Fruit fly (Drosophila melanogaster): ENCODE results near the gene Rtnl1.

Gene Rtnl1

DNA sequence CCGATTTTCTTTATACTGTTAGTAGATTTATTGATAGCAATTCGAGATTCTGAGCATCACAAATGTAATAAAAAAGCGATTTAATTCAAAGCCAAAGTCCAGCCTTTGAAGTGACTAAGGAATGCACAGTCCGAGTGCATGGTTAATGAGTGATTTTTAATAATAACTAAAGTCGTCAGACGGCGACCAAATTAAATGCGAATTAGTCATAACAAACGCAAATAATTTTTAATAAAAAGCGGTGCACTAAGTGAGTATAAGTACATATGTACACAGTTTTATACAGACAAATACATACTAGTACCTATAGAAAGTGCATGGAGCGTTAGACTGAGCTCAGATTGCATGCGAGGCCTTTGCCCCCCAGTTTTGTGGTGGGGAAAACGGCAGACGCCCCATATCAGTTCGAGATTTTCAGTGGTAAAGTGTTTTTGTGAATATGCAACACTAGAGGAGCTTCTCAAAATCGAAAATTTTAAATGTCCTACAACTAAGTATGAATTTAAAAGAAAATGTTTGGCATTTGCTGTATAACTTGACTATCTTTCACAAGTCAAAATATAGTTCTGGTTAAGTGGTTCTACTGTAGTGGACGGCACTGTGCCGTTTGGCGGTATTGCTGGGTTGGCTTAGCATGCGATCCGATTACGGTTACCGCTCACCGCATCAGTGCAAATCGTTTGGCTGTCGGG is 6.7 kb downstream of the Rtnl1 start (continued):
- peak; percentile 2 for TF ChIP-seq topi (GFP tag; optimal IDR thresholded peaks at IDR 0.05)
- peak; percentile 13 for TF ChIP-seq Ets96B (tag; optimal IDR thresholded peaks at IDR 0.05)
- TF ChIP-seq Smox (GFP tag; optimal IDR thresholded peaks at IDR 0.05), result no peak
- no peak for TF ChIP-seq CG11762 (GFP tag; optimal IDR thresholded peaks at IDR 0.05; ENCODE audit: insufficient read depth)
- TF ChIP-seq CG6163 (GFP tag; IDR thresholded peaks at IDR 0.05), result peak; percentile 82
- TF ChIP-seq CG15336 (GFP tag; IDR thresholded peaks at IDR 0.05), result peak; percentile 82
- TF ChIP-seq Hr38 (GFP tag; optimal IDR thresholded peaks at IDR 0.05), result no peak
- TF ChIP-seq dac (GFP tag; optimal IDR thresholded peaks at IDR 0.05), result peak; percentile 45
- peak; percentile 47 for TF ChIP-seq pdm3 (GFP tag; optimal IDR thresholded peaks at IDR 0.05)
- TF ChIP-seq net (GFP tag; optimal IDR thresholded peaks at IDR 0.05), result peak; percentile 37
- TF ChIP-seq lz (GFP tag; optimal IDR thresholded peaks at IDR 0.05), result peak; percentile 42
- TF ChIP-seq Eip75B (GFP tag; optimal IDR thresholded peaks at IDR 0.05), result no peak
- TF ChIP-seq CG6792 (GFP tag; optimal IDR thresholded peaks at IDR 0.05), result peak; percentile 9
- no peak for TF ChIP-seq Ets21C (GFP tag; optimal IDR thresholded peaks at IDR 0.05)
- TF ChIP-seq salr (GFP tag; optimal IDR thresholded peaks at IDR 0.05), result no peak
- TF ChIP-seq CG10669 (GFP tag; optimal IDR thresholded peaks at IDR 0.05), result no peak
- TF ChIP-seq CG3032 (tag; optimal IDR thresholded peaks at IDR 0.05), result no peak
- TF ChIP-seq Lpt (GFP tag; optimal IDR thresholded peaks at IDR 0.05), result peak; percentile 43
- TF ChIP-seq CG8632 (GFP tag; optimal IDR thresholded peaks at IDR 0.05), result no peak
- TF ChIP-seq OdsH (GFP tag; optimal IDR thresholded peaks at IDR 0.05), result peak; percentile 54
- TF ChIP-seq Eip93F (GFP tag; optimal IDR thresholded peaks at IDR 0.05), result no peak
- peak; percentile 10 for TF ChIP-seq cyc (GFP tag; optimal IDR thresholded peaks at IDR 0.05)
- TF ChIP-seq Blimp-1 (GFP tag; optimal IDR thresholded peaks at IDR 0.05), result no peak
- TF ChIP-seq CG11902 (GFP tag; optimal IDR thresholded peaks at IDR 0.05), result no peak
- TF ChIP-seq Sox15 (GFP tag; optimal IDR thresholded peaks at IDR 0.05), result no peak
- TF ChIP-seq eg (GFP tag; IDR thresholded peaks at IDR 0.05), result peak; percentile 83
- TF ChIP-seq CG8319 (GFP tag; optimal IDR thresholded peaks at IDR 0.05), result no peak
- peak; percentile 37 for TF ChIP-seq achi (GFP tag; optimal IDR thresholded peaks at IDR 0.05)
- TF ChIP-seq Gug (GFP tag; IDR thresholded peaks at IDR 0.05), result peak; percentile 27; the same call in 1 of the 2 replicates
- peak; percentile 15 for TF ChIP-seq CG10631 (GFP tag; optimal IDR thresholded peaks at IDR 0.05)
- no peak for TF ChIP-seq dsx (GFP tag; optimal IDR thresholded peaks at IDR 0.05; ENCODE audit: poor library complexity, severe bottlenecking)
- peak; percentile 12 for TF ChIP-seq CG31627 (GFP tag; optimal IDR thresholded peaks at IDR 0.05)
- TF ChIP-seq CG6276 (GFP tag; optimal IDR thresholded peaks at IDR 0.05), result peak; percentile 63
- TF ChIP-seq fd85E (GFP tag; optimal IDR thresholded peaks at IDR 0.05), result no peak
- no peak for TF ChIP-seq spab (GFP tag; optimal IDR thresholded peaks at IDR 0.05)
- TF ChIP-seq Hr4 (GFP tag; optimal IDR thresholded peaks at IDR 0.05), result peak; percentile 83
- TF ChIP-seq CG3919 (GFP tag; optimal IDR thresholded peaks at IDR 0.05), result peak; percentile 34
- TF ChIP-seq acj6 (GFP tag; optimal IDR thresholded peaks at IDR 0.05), result peak; percentile 29
- TF ChIP-seq CG8119 (GFP tag; IDR thresholded peaks at IDR 0.05), result peak; percentile 82

DNA sequence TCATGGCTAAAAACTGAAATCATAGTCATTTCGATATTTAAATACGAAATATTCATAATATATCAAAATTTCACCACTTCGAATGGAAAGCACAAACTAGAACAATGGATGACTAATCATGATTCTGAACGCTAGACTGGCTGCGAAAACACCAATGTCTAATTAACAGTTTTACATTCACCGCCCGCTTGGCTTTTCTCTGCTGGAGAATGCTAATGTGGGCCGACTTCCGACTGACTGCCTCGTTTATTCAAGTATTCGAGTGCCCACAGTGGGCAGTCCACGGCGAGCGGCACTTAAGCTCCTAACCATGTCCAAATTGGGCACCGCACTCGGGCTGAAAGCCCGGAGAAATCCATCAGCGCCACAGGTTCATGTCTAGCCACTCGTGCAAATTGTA is 7.5 kb downstream of the Rtnl1 start:
- no peak for TF ChIP-seq ss (GFP tag; optimal IDR thresholded peaks at IDR 0.05)
- no peak for TF ChIP-seq CG32006 (GFP tag; optimal IDR thresholded peaks at IDR 0.05)
- TF ChIP-seq svp (GFP tag), result peak; percentile 52
- no peak for TF ChIP-seq CG4318 (GFP tag; optimal IDR thresholded peaks at IDR 0.05)
- TF ChIP-seq Eip78C (GFP tag), result peak; percentile 21
- TF ChIP-seq CG8319 (GFP tag; optimal IDR thresholded peaks at IDR 0.05), result no peak
